Worm (Caenorhabditis elegans) whole organism, late embryonic: Measurements from ENCODE around the gene cdc-37.

Experiments
- C08G9.2 ChIP-seq: sonication (generic microtip); optimal IDR thresholded peaks from 2 replicates; lab custom pipeline; 2016; ENCODE audit warnings: mild to moderate bottlenecking, missing genetic modification characterization, moderate library complexity, missing compliant biosample characterization
- C38D4.7 ChIP-seq: fragments of 200-800 bp; sonication (Bioruptor generic); optimal IDR thresholded peaks from 2 replicates; lab custom pipeline; 2018; ENCODE audit warnings: mild to moderate bottlenecking, missing genetic modification characterization, moderate library complexity, missing compliant biosample characterization
- K02D7.2 ChIP-seq: sonication (generic microtip); optimal IDR thresholded peaks from 2 replicates; lab custom pipeline; 2017; ENCODE audit warnings: mild to moderate bottlenecking, missing genetic modification characterization, missing compliant biosample characterization
- K09A11.1 ChIP-seq: sonication (generic microtip); optimal IDR thresholded peaks from 2 replicates; lab custom pipeline; 2017; ENCODE audit warnings: antibody characterized with exemption, mild to moderate bottlenecking, missing genetic modification characterization, missing compliant biosample characterization; ENCODE audit not compliant: insufficient read depth
- Y22D7AL.16 ChIP-seq: sonication (generic microtip); optimal IDR thresholded peaks from 2 replicates; lab custom pipeline; 2016; ENCODE audit warnings: missing genetic modification characterization, missing compliant biosample characterization
- ahr-1 ChIP-seq: sonication (generic microtip); optimal IDR thresholded peaks from 2 replicates; lab custom pipeline; 2016; ENCODE audit warnings: missing genetic modification characterization, missing compliant biosample characterization
- ama-1 ChIP-seq: fragments of 150-350 bp; optimal IDR thresholded peaks from 2 replicates; lab custom pipeline; 2014
- ceh-14 ChIP-seq: sonication (generic microtip); optimal IDR thresholded peaks from 2 replicates; lab custom pipeline; 2016; ENCODE audit warnings: missing genotype, missing genetic modification characterization, missing compliant biosample characterization
- ceh-22 ChIP-seq: sonication (generic microtip); optimal IDR thresholded peaks from 2 replicates; lab custom pipeline; 2017; ENCODE audit warnings: missing biosample characterization, missing genetic modification characterization
- ceh-30 ChIP-seq: fragments of 150-350 bp; optimal IDR thresholded peaks from 2 replicates; lab custom pipeline; 2014; ENCODE audit warnings: missing biosample characterization, missing genetic modification characterization
- ceh-31 ChIP-seq: sonication (generic microtip); optimal IDR thresholded peaks from 2 replicates; lab custom pipeline; 2016; ENCODE audit warnings: missing genetic modification characterization, missing compliant biosample characterization
- ceh-34 ChIP-seq: sonication (generic microtip); optimal IDR thresholded peaks from 2 replicates; lab custom pipeline; 2016; ENCODE audit warnings: mild to moderate bottlenecking, missing genetic modification characterization, missing compliant biosample characterization
- ceh-45 ChIP-seq: fragments of 200-800 bp; sonication (Bioruptor generic); IDR thresholded peaks from 2 replicates; pipeline ENCODE4 v1.3.6; 2022; ENCODE audit warnings: missing genetic modification reagents, missing genetic modification characterization, missing compliant biosample characterization
- ceh-9 ChIP-seq: sonication (generic microtip); optimal IDR thresholded peaks from 2 replicates; lab custom pipeline; 2016; ENCODE audit warnings: mild to moderate bottlenecking, missing genetic modification characterization, inconsistent platforms, missing compliant biosample characterization
- dve-1 ChIP-seq: sonication (generic microtip); optimal IDR thresholded peaks from 2 replicates; lab custom pipeline; 2017; ENCODE audit warnings: antibody characterized with exemption, mild to moderate bottlenecking, missing genetic modification characterization, missing compliant biosample characterization
- elt-2 ChIP-seq: sonication (generic microtip); optimal IDR thresholded peaks from 2 replicates; lab custom pipeline; 2016; ENCODE audit warnings: missing genetic modification reagents, missing genetic modification characterization, missing compliant biosample characterization
- elt-4 ChIP-seq: sonication (generic microtip); optimal IDR thresholded peaks from 2 replicates; lab custom pipeline; 2016; ENCODE audit warnings: missing genetic modification characterization, missing compliant biosample characterization
- ets-4 ChIP-seq: sonication (generic microtip); optimal IDR thresholded peaks from 2 replicates; lab custom pipeline; 2016; ENCODE audit warnings: missing genetic modification characterization, missing compliant biosample characterization
- eyg-1 ChIP-seq: sonication (generic microtip); optimal IDR thresholded peaks from 2 replicates; lab custom pipeline; 2016; ENCODE audit warnings: missing genotype, missing genetic modification characterization, missing compliant biosample characterization
- fax-1 ChIP-seq: sonication (generic microtip); optimal IDR thresholded peaks from 2 replicates; lab custom pipeline; 2016; ENCODE audit warnings: missing genotype, missing genetic modification characterization, missing compliant biosample characterization
- hlh-15 ChIP-seq: sonication (generic microtip); optimal IDR thresholded peaks from 2 replicates; lab custom pipeline; 2016; ENCODE audit warnings: missing genetic modification characterization, missing compliant biosample characterization
- lim-6 ChIP-seq: sonication (generic microtip); optimal IDR thresholded peaks from 2 replicates; lab custom pipeline; 2016; ENCODE audit warnings: missing genetic modification characterization, missing compliant biosample characterization
- mec-3 ChIP-seq: sonication (generic microtip); optimal IDR thresholded peaks from 2 replicates; lab custom pipeline; 2016; ENCODE audit warnings: borderline replicate concordance, missing genetic modification characterization, missing compliant biosample characterization
- nfya-1 ChIP-seq: sonication (generic microtip); optimal IDR thresholded peaks from 2 replicates; lab custom pipeline; 2017; ENCODE audit warnings: missing genetic modification characterization, mild to moderate bottlenecking, missing compliant biosample characterization, antibody characterized with exemption, moderate library complexity
- nhr-232 ChIP-seq: sonication (generic microtip); optimal IDR thresholded peaks from 2 replicates; lab custom pipeline; 2016; ENCODE audit warnings: missing genetic modification characterization, missing compliant biosample characterization
- npax-4 ChIP-seq: sonication (generic microtip); optimal IDR thresholded peaks from 2 replicates; lab custom pipeline; 2016; ENCODE audit warnings: missing genetic modification characterization, missing compliant biosample characterization
- pat-9 ChIP-seq: fragments of 200-800 bp; sonication (Bioruptor generic); optimal IDR thresholded peaks from 2 replicates; lab custom pipeline; 2018; ENCODE audit warnings: mild to moderate bottlenecking, missing genetic modification characterization, moderate library complexity, missing compliant biosample characterization
- pax-1 ChIP-seq: fragments of 150-350 bp; optimal IDR thresholded peaks from 2 replicates; lab custom pipeline; 2014; ENCODE audit warnings: missing biosample characterization, missing genetic modification characterization
- pha-2 ChIP-seq: sonication (generic microtip); optimal IDR thresholded peaks from 2 replicates; lab custom pipeline; 2017; ENCODE audit warnings: mild to moderate bottlenecking, missing genetic modification characterization, missing compliant biosample characterization
- pros-1 ChIP-seq: fragments of 150-350 bp; optimal IDR thresholded peaks from 2 replicates; lab custom pipeline; 2014; ENCODE audit warnings: missing biosample characterization, missing genetic modification reagents, missing genetic modification characterization
- ref-2 ChIP-seq: sonication (generic microtip); optimal IDR thresholded peaks from 2 replicates; lab custom pipeline; 2016; ENCODE audit warnings: missing genetic modification characterization, missing compliant biosample characterization
- rnt-1 ChIP-seq: sonication (generic microtip); optimal IDR thresholded peaks from 2 replicates; lab custom pipeline; 2016; ENCODE audit warnings: missing genetic modification characterization, missing compliant biosample characterization
- syd-9 ChIP-seq: sonication (generic microtip); optimal IDR thresholded peaks from 2 replicates; lab custom pipeline; 2016; ENCODE audit warnings: mild to moderate bottlenecking, missing genetic modification characterization, moderate library complexity, missing compliant biosample characterization
- tbx-2 ChIP-seq: sonication (generic microtip); optimal IDR thresholded peaks from 2 replicates; lab custom pipeline; 2016; ENCODE audit warnings: missing genetic modification characterization, missing compliant biosample characterization
- tbx-7 ChIP-seq: sonication (generic microtip); optimal IDR thresholded peaks from 2 replicates; lab custom pipeline; 2016; ENCODE audit warnings: missing genotype, missing genetic modification characterization, missing compliant biosample characterization
- unc-3 ChIP-seq, 2 experiments: fragments of 200-800 bp in 1 of 2; sonication (Bioruptor generic) in 1 of 2; sonication (generic microtip) in 1 of 2; conservative IDR thresholded peaks in 1 of 2; optimal IDR thresholded peaks in 1 of 2; 2 replicates each; pipeline versions ENCODE4 v1.3.6 to Lab custom; 2016 to 2022; ENCODE audit warnings: missing compliant biosample characterization in 2 of 2, missing genetic modification characterization in 2 of 2, missing genetic modification reagents in 1 of 2
- unc-55 ChIP-seq: sonication (generic microtip); optimal IDR thresholded peaks from 2 replicates; lab custom pipeline; 2017; ENCODE audit warnings: missing biosample characterization, missing genetic modification reagents, missing genetic modification characterization
- unc-86 ChIP-seq: sonication (generic microtip); optimal IDR thresholded peaks from 2 replicates; lab custom pipeline; 2016; ENCODE audit warnings: missing genetic modification characterization, missing compliant biosample characterization

The cdc-37 gene

ce11 chrII:587533-587932, 7.1 kb upstream of the cdc-37 start, which contains the start of gene fbxb-34:
Gene fbxb-34, plus strand, starts transcription at chrII:587833.
- TF ChIP-seq ets-4 (tag; lab: Kevin White, UChicago): no peak
- TF ChIP-seq, all 69 proteins: peak for 0

ce11 chrII:584321-584848, 4.0 kb upstream of the cdc-37 start, which contains the start of the genes W08F4.12 and W08F4.13:
Gene W08F4.12, minus strand, starts transcription at chrII:584421.
Gene W08F4.13, plus strand, starts transcription at chrII:584798.
- TF ChIP-seq C08G9.2 (tag; lab: Kevin White, UChicago) (no peak), unc-86 (no peak), C38D4.7 (GFP tag; lab: Kevin White, UChicago) (no peak), pax-1 (no peak), ceh-9 (tag; lab: Kevin White, UChicago) (no peak), dve-1 (tag; lab: Kevin White, UChicago) (no peak), tbx-2 (no peak), ahr-1 (tag; lab: Kevin White, UChicago) (no peak), npax-4 (tag; lab: Kevin White, UChicago) (no peak), mec-3 (no peak), ceh-22 (no peak), ceh-30 (no peak), lim-6 (no peak), fax-1 (tag; lab: Kevin White, UChicago) (no peak), ama-1 (lab: Kevin White, UChicago) (no peak), K02D7.2 (tag; lab: Kevin White, UChicago) (no peak)
- TF ChIP-seq, all 69 proteins: peak for 0

- TF ChIP-seq elt-2 (tag; lab: Kevin White, UChicago) (no peak), dve-1 (tag; lab: Kevin White, UChicago) (no peak), pat-9 (no peak), rnt-1 (tag; lab: Kevin White, UChicago) (no peak), K09A11.1 (tag; lab: Kevin White, UChicago) (no peak), ceh-45 (no peak), Y22D7AL.16 (tag; lab: Kevin White, UChicago) (no peak), ama-1 (lab: Kevin White, UChicago) (no peak), pros-1 (tag; lab: Kevin White, UChicago) (no peak), lim-6 (no peak), ceh-34 (no peak), nfya-1 (tag; lab: Kevin White, UChicago) (no peak), elt-4 (tag; lab: Kevin White, UChicago) (no peak)
Measured at ce11 chrII:582649-583048, 2.3 kb upstream of the cdc-37 start, which contains the start of gene fbxb-14. Gene fbxb-14, minus strand, starts transcription at chrII:582749.

ce11 chrII:581983-582382, 1.6 kb upstream of the cdc-37 start:
- TF ChIP-seq ama-1 (lab: Kevin White, UChicago) (no peak), hlh-15 (no peak), tbx-7 (tag; lab: Kevin White, UChicago) (no peak), nhr-232 (tag; lab: Kevin White, UChicago) (no peak), elt-2 (tag; lab: Kevin White, UChicago) (no peak), ceh-31 (tag; lab: Kevin White, UChicago) (no peak), pha-2 (tag; lab: Kevin White, UChicago) (no peak), ceh-14 (tag; lab: Kevin White, UChicago) (no peak)

ce11 chrII:578803-579202, 1.6 kb downstream of the cdc-37 start:
- TF ChIP-seq ceh-31 (tag; lab: Kevin White, UChicago) (no peak), ceh-14 (tag; lab: Kevin White, UChicago) (no peak), unc-3 (GFP tag; conservative IDR thresholded peaks at IDR 0.05; lab: Robert Waterston, UW) (no peak), unc-3 (tag; optimal IDR thresholded peaks at IDR 0.05; lab: Kevin White, UChicago) (no peak), unc-55 (GFP tag; lab: Kevin White, UChicago) (no peak), ama-1 (lab: Kevin White, UChicago) (no peak), pat-9 (no peak), dve-1 (tag; lab: Kevin White, UChicago) (no peak), eyg-1 (tag; lab: Kevin White, UChicago) (no peak), ceh-30 (no peak), ceh-22 (no peak), syd-9 (no peak), nfya-1 (tag; lab: Kevin White, UChicago) (no peak), ref-2 (no peak)
